Worm (Caenorhabditis elegans) whole organism, midembryonic: ENCODE results near the gene ZK1248.5.

Source experiments
- T22C8.4 ChIP-seq: fragments of 200-800 bp; sonication (Bioruptor generic); IDR thresholded peaks from 2 replicates; pipeline ENCODE4 v1.3.6; 2022; ENCODE audit warnings: missing genetic modification characterization, missing compliant biosample characterization
- cog-1 ChIP-seq: sonication (generic microtip); optimal IDR thresholded peaks from 2 replicates; lab custom pipeline; 2016; ENCODE audit warnings: missing genetic modification characterization, missing compliant biosample characterization
- flt-1 ChIP-seq: fragments of 200-800 bp; sonication (Bioruptor generic); IDR thresholded peaks from 2 replicates; pipeline ENCODE4 v1.3.6; 2022; ENCODE audit warnings: missing genetic modification characterization, missing compliant biosample characterization
- klf-2 ChIP-seq: fragments of 200-800 bp; sonication (Bioruptor generic); conservative IDR thresholded peaks from 2 replicates; pipeline ENCODE4 v1.3.6; 2022; ENCODE audit warnings: missing genetic modification reagents, missing genetic modification characterization, missing compliant biosample characterization
- med-1 ChIP-seq: sonication (generic microtip); optimal IDR thresholded peaks from 2 replicates; lab custom pipeline; 2017; ENCODE audit warnings: missing genetic modification characterization, mild to moderate bottlenecking, missing compliant biosample characterization, antibody characterized with exemption, missing genetic modification reagents; ENCODE audit not compliant: insufficient read depth
- ref-1 ChIP-seq: fragments of 200-800 bp; sonication (Bioruptor generic); conservative IDR thresholded peaks from 2 replicates; pipeline ENCODE4 v1.3.6; 2022; ENCODE audit warnings: missing genetic modification reagents, missing genetic modification characterization, missing compliant biosample characterization
- tab-1 ChIP-seq: fragments of 200-800 bp; sonication (Bioruptor generic); IDR thresholded peaks from 2 replicates; pipeline ENCODE4 v1.3.6; 2022; ENCODE audit warnings: missing genetic modification characterization, missing compliant biosample characterization
- ztf-23 ChIP-seq: fragments of 200-800 bp; sonication (Bioruptor generic); IDR thresholded peaks from 2 replicates; pipeline ENCODE4 v1.3.6; 2022; ENCODE audit warnings: missing genetic modification reagents, missing genetic modification characterization, missing compliant biosample characterization
- ztf-29 ChIP-seq: fragments of 200-800 bp; sonication (Bioruptor generic); IDR thresholded peaks from 2 replicates; pipeline ENCODE4 v1.3.6; 2022; ENCODE audit warnings: missing genetic modification reagents, missing genetic modification characterization, missing compliant biosample characterization

Gene ZK1248.5

ce11 chrII:5828486-5828885 lies 18.2 kb downstream of the ZK1248.5 start, which contains the start of gene ZK1248.11:
ZK1248.11 (minus strand) TSS chrII:5828586.
- no peak for TF ChIP-seq ztf-23 (GFP tag; lab: Robert Waterston, UW)
- TF ChIP-seq ztf-29 (GFP tag; lab: Robert Waterston, UW): no peak
- no peak for TF ChIP-seq klf-2 (GFP tag; lab: Robert Waterston, UW)
- TF ChIP-seq tab-1: no peak
- TF ChIP-seq med-1 (GFP tag; lab: Kevin White, UChicago): no peak
- TF ChIP-seq ref-1 (GFP tag; lab: Robert Waterston, UW): no peak
- no peak for TF ChIP-seq cog-1
- TF ChIP-seq flt-1 (GFP tag; lab: Robert Waterston, UW): no peak
- no peak for TF ChIP-seq T22C8.4 (GFP tag; lab: Robert Waterston, UW)

- TF ChIP-seq ref-1 (GFP tag; lab: Robert Waterston, UW) (no peak), ztf-29 (GFP tag; lab: Robert Waterston, UW) (no peak), ztf-23 (GFP tag; lab: Robert Waterston, UW) (no peak), cog-1 (no peak), klf-2 (GFP tag; lab: Robert Waterston, UW) (no peak), med-1 (GFP tag; lab: Kevin White, UChicago) (no peak), T22C8.4 (GFP tag; lab: Robert Waterston, UW) (no peak), tab-1 (no peak), flt-1 (GFP tag; lab: Robert Waterston, UW) (no peak)
Observed at ce11 chrII:5829940-5830424, 19.7 kb downstream of the ZK1248.5 start, which contains the start of gene col-74. col-74 (plus strand) TSS chrII:5830374.

ce11 chrII:5831373-5831772 lies 21.1 kb downstream of the ZK1248.5 start:
- TF ChIP-seq tab-1 (no peak), klf-2 (GFP tag; lab: Robert Waterston, UW) (no peak), ref-1 (GFP tag; lab: Robert Waterston, UW) (no peak), cog-1 (no peak), med-1 (GFP tag; lab: Kevin White, UChicago) (no peak), ztf-29 (GFP tag; lab: Robert Waterston, UW) (no peak), ztf-23 (GFP tag; lab: Robert Waterston, UW) (no peak), T22C8.4 (GFP tag; lab: Robert Waterston, UW) (no peak), flt-1 (GFP tag; lab: Robert Waterston, UW) (no peak)

ce11 chrII:5833136-5833535 lies 22.8 kb downstream of the ZK1248.5 start, which contains the start of gene gtap-1:
gtap-1 (minus strand) TSS chrII:5833236.
- no peak for TF ChIP-seq ztf-29 (GFP tag; lab: Robert Waterston, UW)

- TF ChIP-seq flt-1 (GFP tag; lab: Robert Waterston, UW): no peak
- no peak for TF ChIP-seq ref-1 (GFP tag; lab: Robert Waterston, UW)
- TF ChIP-seq med-1 (GFP tag; lab: Kevin White, UChicago): no peak
- no peak for TF ChIP-seq T22C8.4 (GFP tag; lab: Robert Waterston, UW)
- no peak for TF ChIP-seq cog-1
- TF ChIP-seq tab-1: no peak
- no peak for TF ChIP-seq klf-2 (GFP tag; lab: Robert Waterston, UW)
- no peak for TF ChIP-seq ztf-23 (GFP tag; lab: Robert Waterston, UW)
- no peak for TF ChIP-seq ztf-29 (GFP tag; lab: Robert Waterston, UW)
Observed at ce11 chrII:5835146-5835545, 24.8 kb downstream of the ZK1248.5 start.

ce11 chrII:5836153-5836719 lies 25.9 kb downstream of the ZK1248.5 start, which contains the start of gene fzo-1:
fzo-1 (minus strand) TSS chrII:5836203.
- TF ChIP-seq tab-1 (no peak), klf-2 (GFP tag; lab: Robert Waterston, UW) (0 out of 2 replicates have a peak, but pooled peaks have one; percentile 14), ztf-23 (GFP tag; lab: Robert Waterston, UW) (peak; percentile 79; the same call in 1 of the 2 replicates), cog-1 (peak; percentile 83), med-1 (GFP tag; lab: Kevin White, UChicago) (no peak), ztf-29 (GFP tag; lab: Robert Waterston, UW) (no peak), ref-1 (GFP tag; lab: Robert Waterston, UW) (no peak), T22C8.4 (GFP tag; lab: Robert Waterston, UW) (no peak)

ce11 chrII:5838453-5838852 lies 28.1 kb downstream of the ZK1248.5 start, which contains the start of gene ZK1248.15:
ZK1248.15 (minus strand) TSS chrII:5838553.
- no peak for TF ChIP-seq T22C8.4 (GFP tag; lab: Robert Waterston, UW)
- no peak for TF ChIP-seq ztf-23 (GFP tag; lab: Robert Waterston, UW)
- TF ChIP-seq klf-2 (GFP tag; lab: Robert Waterston, UW): no peak
- no peak for TF ChIP-seq ztf-29 (GFP tag; lab: Robert Waterston, UW)
- no peak for TF ChIP-seq cog-1
- no peak for TF ChIP-seq med-1 (GFP tag; lab: Kevin White, UChicago)
- TF ChIP-seq tab-1: no peak
- TF ChIP-seq flt-1 (GFP tag; lab: Robert Waterston, UW): no peak
- TF ChIP-seq ref-1 (GFP tag; lab: Robert Waterston, UW): no peak

- no peak for TF ChIP-seq ref-1 (GFP tag; lab: Robert Waterston, UW)
- TF ChIP-seq tab-1: no peak
- TF ChIP-seq ztf-23 (GFP tag; lab: Robert Waterston, UW): no peak
- no peak for TF ChIP-seq med-1 (GFP tag; lab: Kevin White, UChicago)
- no peak for TF ChIP-seq flt-1 (GFP tag; lab: Robert Waterston, UW)
- no peak for TF ChIP-seq klf-2 (GFP tag; lab: Robert Waterston, UW)
- TF ChIP-seq cog-1: no peak
- no peak for TF ChIP-seq T22C8.4 (GFP tag; lab: Robert Waterston, UW)
- no peak for TF ChIP-seq ztf-29 (GFP tag; lab: Robert Waterston, UW)
Observed at ce11 chrII:5839227-5839626, 28.9 kb downstream of the ZK1248.5 start, which contains the start of gene ZK1248.19. ZK1248.19 (minus strand) TSS chrII:5839414.

- TF ChIP-seq med-1 (GFP tag; lab: Kevin White, UChicago) (no peak), T22C8.4 (GFP tag; lab: Robert Waterston, UW) (no peak), klf-2 (GFP tag; lab: Robert Waterston, UW) (no peak), ztf-29 (GFP tag; lab: Robert Waterston, UW) (no peak), ztf-23 (GFP tag; lab: Robert Waterston, UW) (no peak), tab-1 (no peak), cog-1 (no peak), flt-1 (GFP tag; lab: Robert Waterston, UW) (no peak), ref-1 (GFP tag; lab: Robert Waterston, UW) (no peak)
Observed at ce11 chrII:5841053-5841547, 30.8 kb downstream of the ZK1248.5 start, which contains the start of gene lec-5. lec-5 (minus strand) TSS chrII:5841103.
